Fruit fly (Drosophila melanogaster) Kc167 (cell line): Measurements from ENCODE around the gene OdsH.

Experiments used
- Myc ChIP-seq: fragments of >200 bp; optimal IDR thresholded peaks from 2 replicates; lab custom pipeline; 2017; ENCODE audit warnings: missing external identifiers
- h ChIP-seq: fragments of >200 bp; optimal IDR thresholded peaks from 3 replicates; lab custom pipeline; 2018; ENCODE audit warnings: missing external identifiers
- psq ChIP-seq: fragments of >200 bp; optimal IDR thresholded peaks from 2 replicates; lab custom pipeline; 2017; ENCODE audit warnings: missing external identifiers

- TF ChIP-seq Myc = no peak
- no peak for TF ChIP-seq h (lab: Kevin White, UChicago)
- no peak for TF ChIP-seq psq (lab: Kevin White, UChicago)
These were observed 51.1 kb downstream of the OdsH start, which contains the start of gene Taf9 for dm6 chrX:17841923-17842322.
